Worm (Caenorhabditis elegans) whole organism, L3 larva: Measurements from ENCODE around the gene fmil-1.

Experiments
- ceh-82 ChIP-seq: fragments of 150-350 bp; optimal IDR thresholded peaks from 2 replicates; lab custom pipeline; 2014; ENCODE audit warnings: missing biosample characterization, missing genetic modification characterization
- fos-1 ChIP-seq: fragments of 150-350 bp; optimal IDR thresholded peaks from 2 replicates; lab custom pipeline; 2014; ENCODE audit warnings: missing biosample characterization, missing genetic modification characterization
- mdl-1 ChIP-seq: fragments of 150-350 bp; optimal IDR thresholded peaks from 2 replicates; lab custom pipeline; 2014; ENCODE audit warnings: missing biosample characterization, missing genetic modification characterization
- nhr-11 ChIP-seq: fragments of 150-350 bp; optimal IDR thresholded peaks from 2 replicates; lab custom pipeline; 2014; ENCODE audit warnings: missing biosample characterization, missing genetic modification characterization
- nhr-23 ChIP-seq: fragments of 150-350 bp; optimal IDR thresholded peaks from 2 replicates; lab custom pipeline; 2014; ENCODE audit warnings: missing biosample characterization, missing genetic modification reagents, missing genetic modification characterization
- nhr-76 ChIP-seq: fragments of 150-350 bp; sonication (generic microtip); optimal IDR thresholded peaks from 5 replicates; lab custom pipeline; 2014; ENCODE audit warnings: missing biosample characterization, missing genetic modification characterization
- snpc-4 ChIP-seq: fragments of 150-350 bp; optimal IDR thresholded peaks from 2 replicates; lab custom pipeline; 2014; ENCODE audit warnings: missing biosample characterization, missing genetic modification characterization
- ztf-11 ChIP-seq: fragments of 150-350 bp; optimal IDR thresholded peaks from 2 replicates; lab custom pipeline; 2014; ENCODE audit warnings: missing biosample characterization, missing genetic modification characterization
- ztf-4 ChIP-seq: fragments of 150-350 bp; optimal IDR thresholded peaks from 2 replicates; lab custom pipeline; 2014; ENCODE audit warnings: missing biosample characterization, missing genetic modification characterization

- no peak for TF ChIP-seq ztf-4
- TF ChIP-seq ztf-11 (tag; lab: Kevin White, UChicago): no peak
- TF ChIP-seq nhr-11 (tag; lab: Kevin White, UChicago): no peak
- TF ChIP-seq snpc-4 (tag; lab: Kevin White, UChicago): no peak
- TF ChIP-seq mdl-1 (tag; lab: Kevin White, UChicago): no peak
- TF ChIP-seq ceh-82 (tag; lab: Kevin White, UChicago): no peak
- TF ChIP-seq fos-1: no peak
- TF ChIP-seq nhr-23 (tag; lab: Kevin White, UChicago): no peak
- no peak for TF ChIP-seq nhr-76 (tag; lab: Kevin White, UChicago)
Observed at ce11 chrIV:3655896-3656295, 12.6 kb downstream of the fmil-1 start.
